Fruit fly (Drosophila melanogaster): ENCODE data around the gene Lint-O.

dm6 chrX:2713776-2714175 is 15.3 kb downstream of the Lint-O start, which contains the start of the genes CG2685 and CG2694:
- TF ChIP-seq fd96Ca (GFP tag; IDR thresholded peaks at IDR 0.05) (no peak), CG14655 (GFP tag; optimal IDR thresholded peaks at IDR 0.05) (no peak), CG12605 (GFP tag; IDR thresholded peaks at IDR 0.05) (no peak), EcR (GFP tag; optimal IDR thresholded peaks at IDR 0.05) (no peak), CG32121 (GFP tag; IDR thresholded peaks at IDR 0.05) (no peak)
